Worm (Caenorhabditis elegans) whole organism, L1 larva: ENCODE data around the gene T05A7.13.

Experiments
- elt-2 ChIP-seq: sonication (generic microtip); optimal IDR thresholded peaks from 2 replicates; lab custom pipeline; 2016; ENCODE audit warnings: missing genetic modification characterization, mild to moderate bottlenecking, inconsistent platforms, missing compliant biosample characterization, missing genetic modification reagents
- ets-5 ChIP-seq: fragments of 200-800 bp; sonication (Bioruptor generic); IDR thresholded peaks from 2 replicates; pipeline ENCODE4 v1.3.6; 2022; ENCODE audit warnings: missing genetic modification characterization, missing compliant biosample characterization
- lin-13 ChIP-seq: fragments of 150-350 bp; optimal IDR thresholded peaks from 2 replicates; lab custom pipeline; 2014; ENCODE audit warnings: missing biosample characterization, missing genetic modification reagents, missing genetic modification characterization
- lir-3 ChIP-seq: sonication (generic microtip); optimal IDR thresholded peaks from 2 replicates; lab custom pipeline; 2016; ENCODE audit warnings: mild to moderate bottlenecking, missing genetic modification characterization, moderate library complexity, missing compliant biosample characterization; ENCODE audit not compliant: poor library complexity
- lsy-2 ChIP-seq, 2 experiments: fragments of 150-350 bp; optimal IDR thresholded peaks; 2 replicates each; lab custom pipeline; 2014; ENCODE audit warnings: missing biosample characterization in 2 of 2, missing genetic modification characterization in 2 of 2
- mdl-1 ChIP-seq, 2 experiments: fragments of 150-350 bp; optimal IDR thresholded peaks; 2 replicates each; lab custom pipeline; 2014 to 2017; ENCODE audit warnings: missing biosample characterization in 2 of 2, missing genetic modification characterization in 2 of 2, inconsistent platforms in 1 of 2
- nhr-11 ChIP-seq: fragments of 150-350 bp; optimal IDR thresholded peaks from 2 replicates; lab custom pipeline; 2014; ENCODE audit warnings: missing biosample characterization, missing genetic modification characterization
- nhr-77 ChIP-seq: fragments of 150-350 bp; optimal IDR thresholded peaks from 2 replicates; lab custom pipeline; 2014; ENCODE audit warnings: missing biosample characterization, missing genetic modification characterization
- sptf-1 ChIP-seq: fragments of 150-350 bp; optimal IDR thresholded peaks from 2 replicates; lab custom pipeline; 2014; ENCODE audit warnings: missing biosample characterization, missing genetic modification characterization
- ztf-11 ChIP-seq, 2 experiments: sonication (generic microtip); optimal IDR thresholded peaks; 2 replicates each; lab custom pipeline; 2016 to 2017; ENCODE audit warnings: missing genetic modification characterization in 2 of 2, missing biosample characterization in 1 of 2, missing compliant biosample characterization in 1 of 2
- ztf-4 ChIP-seq: fragments of 150-350 bp; optimal IDR thresholded peaks from 2 replicates; lab custom pipeline; 2014; ENCODE audit warnings: missing biosample characterization, missing genetic modification characterization

ce11 chrII:4658245-4658644 is 2.9 kb downstream of the T05A7.13 start:
- TF ChIP-seq lir-3 (tag; lab: Kevin White, UChicago), result no peak
- no peak for TF ChIP-seq elt-2 (tag; lab: Kevin White, UChicago)
- no peak for TF ChIP-seq lin-13 (GFP tag; lab: Kevin White, UChicago)
- no peak for TF ChIP-seq ztf-4 (tag; lab: Kevin White, UChicago)
- TF ChIP-seq nhr-77 (tag; lab: Kevin White, UChicago), result no peak
- TF ChIP-seq mdl-1 (tag; optimal IDR thresholded peaks at IDR 0.05; lab: Kevin White, UChicago), result no peak
- no peak for TF ChIP-seq ztf-11 (tag; optimal IDR thresholded peaks at IDR 0.05; lab: Kevin White, UChicago)
- no peak for TF ChIP-seq sptf-1 (tag; lab: Kevin White, UChicago)
- TF ChIP-seq lsy-2 (tag; optimal IDR thresholded peaks at IDR 0.05; lab: Kevin White, UChicago), result no peak
- no peak for TF ChIP-seq ets-5 (GFP tag; lab: Robert Waterston, UW)
- no peak for TF ChIP-seq nhr-11 (tag; lab: Kevin White, UChicago)
